Fruit fly (Drosophila melanogaster) whole organism, pupa: Measurements from ENCODE around the gene Ppt1.

ENCODE experiments used
- CG12605 ChIP-seq: fragments of 200-800 bp; sonication (Bioruptor generic); IDR thresholded peaks from 2 replicates; pipeline ENCODE4 v1.3.6; 2022; ENCODE audit warnings: missing biosample characterization, missing genetic modification characterization
- CG15710 ChIP-seq: fragments of 200-800 bp; sonication (Bioruptor generic); optimal IDR thresholded peaks from 2 replicates; lab custom pipeline; 2018; ENCODE audit warnings: missing biosample characterization, mild to moderate bottlenecking, missing genetic modification characterization, moderate library complexity
- CG17806 ChIP-seq: fragments of 200-800 bp; sonication (Bioruptor generic); optimal IDR thresholded peaks from 2 replicates; lab custom pipeline; 2018; ENCODE audit warnings: missing biosample characterization, mild to moderate bottlenecking, missing genetic modification characterization, moderate library complexity
- CG32121 ChIP-seq: fragments of 200-800 bp; sonication (Bioruptor generic); IDR thresholded peaks from 2 replicates; pipeline ENCODE4 v1.3.6; 2022; ENCODE audit warnings: missing biosample characterization, missing genetic modification characterization
- CG34367 ChIP-seq: fragments of 200-800 bp; sonication (Bioruptor generic); optimal IDR thresholded peaks from 2 replicates; lab custom pipeline; 2018; ENCODE audit warnings: missing biosample characterization, mild to moderate bottlenecking, missing genetic modification characterization
- CG4496 ChIP-seq: fragments of 200-800 bp; sonication (Bioruptor generic); IDR thresholded peaks from 3 replicates; pipeline ENCODE4 v1.3.6; 2022; ENCODE audit warnings: missing biosample characterization, missing genetic modification characterization
- CG8159 ChIP-seq: fragments of 200-800 bp; sonication (Bioruptor generic); optimal IDR thresholded peaks from 3 replicates; lab custom pipeline; 2018; ENCODE audit warnings: missing biosample characterization, mild to moderate bottlenecking, missing genetic modification characterization, moderate library complexity
- CG9948 ChIP-seq: fragments of 200-800 bp; sonication (Bioruptor generic); optimal IDR thresholded peaks from 2 replicates; lab custom pipeline; 2018; ENCODE audit warnings: missing biosample characterization, mild to moderate bottlenecking, missing genetic modification characterization, moderate library complexity
- EcR ChIP-seq: fragments of 200-800 bp; sonication (Bioruptor generic); optimal IDR thresholded peaks from 3 replicates; lab custom pipeline; 2019; ENCODE audit warnings: missing biosample characterization, missing genetic modification characterization, mild to moderate bottlenecking, moderate library complexity, missing genetic modification reagents
- fd96Ca ChIP-seq: fragments of 200-800 bp; sonication (Bioruptor generic); IDR thresholded peaks from 3 replicates; pipeline ENCODE4 v1.3.6; 2022; ENCODE audit warnings: missing biosample characterization, missing genetic modification characterization
- rn ChIP-seq: fragments of 200-800 bp; sonication (Bioruptor generic); IDR thresholded peaks from 2 replicates; pipeline ENCODE4 v1.3.6; 2022; ENCODE audit warnings: missing biosample characterization, missing genetic modification characterization

DNA sequence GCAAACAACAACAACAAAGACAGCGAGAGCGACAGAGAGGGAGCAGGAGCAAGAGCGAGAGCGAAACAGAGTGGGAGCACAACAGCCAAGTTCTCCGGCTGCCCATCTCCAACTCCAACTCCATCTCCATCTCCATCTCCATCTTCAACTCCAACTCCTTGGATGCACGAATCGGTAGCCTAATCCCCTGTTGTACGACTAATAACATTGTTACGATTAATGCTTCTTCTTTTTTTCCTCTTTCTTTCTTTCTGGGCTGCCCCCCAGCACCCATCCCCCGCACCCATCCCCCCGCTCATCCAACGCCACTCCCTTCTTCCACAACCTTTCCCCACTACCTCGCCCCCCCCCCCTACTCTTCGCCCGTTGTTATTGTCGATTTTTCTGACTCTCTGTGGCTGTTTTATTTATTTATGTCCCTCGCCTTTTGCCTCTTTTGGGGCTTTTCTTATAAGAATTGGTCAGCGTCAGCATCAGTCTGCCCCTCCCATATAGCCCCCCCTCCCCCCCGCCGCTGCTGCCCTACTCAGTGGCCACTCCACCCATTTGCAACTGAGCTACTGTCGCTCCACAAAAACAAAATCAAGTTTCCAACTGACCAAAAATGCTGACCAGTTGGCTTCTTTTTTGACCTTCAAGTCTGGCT is 28.7 kb downstream of the Ppt1 start:
- TF ChIP-seq CG9948, result no peak
- no peak for TF ChIP-seq CG32121 (GFP tag; lab: Robert Waterston, UW)
- no peak for TF ChIP-seq rn (GFP tag; lab: Robert Waterston, UW)
- no peak for TF ChIP-seq CG34367 (tag; lab: Kevin White, UChicago)
- TF ChIP-seq CG15710, result no peak
- no peak for TF ChIP-seq CG12605
- no peak for TF ChIP-seq CG17806 (tag; lab: Kevin White, UChicago)
- no peak for TF ChIP-seq fd96Ca (GFP tag; lab: Robert Waterston, UW)
- TF ChIP-seq EcR (GFP tag; lab: Kevin White, UChicago), result no peak
- no peak for TF ChIP-seq CG4496 (GFP tag; lab: Robert Waterston, UW)
- TF ChIP-seq CG8159 (tag; lab: Kevin White, UChicago), result no peak
